Worm (Caenorhabditis elegans) whole organism, L1 larva: Measurements from ENCODE around the gene clec-208.

Experiments
- C16A3.4 ChIP-seq: fragments of 150-350 bp; optimal IDR thresholded peaks from 2 replicates; lab custom pipeline; 2014; ENCODE audit warnings: missing biosample characterization, missing genetic modification characterization
- F16B12.6 ChIP-seq: fragments of 150-350 bp; optimal IDR thresholded peaks from 2 replicates; lab custom pipeline; 2014; ENCODE audit warnings: missing biosample characterization, missing genetic modification characterization
- Y116A8C.19 ChIP-seq: sonication (generic microtip); optimal IDR thresholded peaks from 2 replicates; lab custom pipeline; 2016; ENCODE audit warnings: missing compliant biosample characterization, missing genetic modification characterization, borderline replicate concordance
- ama-1 ChIP-seq: fragments of 150-350 bp; optimal IDR thresholded peaks from 2 replicates; lab custom pipeline; 2014
- blmp-1 ChIP-seq: fragments of 150-350 bp; optimal IDR thresholded peaks from 2 replicates; lab custom pipeline; 2014; ENCODE audit warnings: missing biosample characterization, missing genetic modification characterization
- ceh-8 ChIP-seq: fragments of 200-800 bp; sonication (Bioruptor generic); optimal IDR thresholded peaks from 2 replicates; lab custom pipeline; 2018; ENCODE audit warnings: mild to moderate bottlenecking, missing genetic modification characterization, moderate library complexity, missing compliant biosample characterization
- ceh-82 ChIP-seq, 3 experiments: fragments of 150-350 bp in 1 of 3; sonication (generic microtip) in 2 of 3; optimal IDR thresholded peaks; 2 replicates each; lab custom pipeline; 2014 to 2017; ENCODE audit warnings: missing biosample characterization in 3 of 3, missing genetic modification characterization in 3 of 3
- ceh-88 ChIP-seq: fragments of 200-800 bp; sonication (Bioruptor generic); IDR thresholded peaks from 2 replicates; pipeline ENCODE4 v1.3.6; 2022; ENCODE audit warnings: missing genetic modification characterization, missing compliant biosample characterization
- ceh-90 ChIP-seq: sonication (generic microtip); optimal IDR thresholded peaks from 2 replicates; lab custom pipeline; 2016; ENCODE audit warnings: missing genetic modification characterization, missing compliant biosample characterization
- ces-1 ChIP-seq: fragments of 150-350 bp; optimal IDR thresholded peaks from 2 replicates; lab custom pipeline; 2014; ENCODE audit warnings: missing biosample characterization, missing genetic modification reagents, missing genetic modification characterization
- dpl-1 ChIP-seq, 3 experiments: fragments of 150-350 bp in 2 of 3; sonication (generic microtip) in 1 of 3; optimal IDR thresholded peaks; 2 replicates each; lab custom pipeline; 2014 to 2017; ENCODE audit warnings: missing biosample characterization in 3 of 3, missing genetic modification characterization in 3 of 3, missing genetic modification reagents in 3 of 3
- dsc-1 ChIP-seq: sonication (generic microtip); optimal IDR thresholded peaks from 2 replicates; lab custom pipeline; 2016; ENCODE audit warnings: mild to moderate bottlenecking, missing genetic modification characterization, missing compliant biosample characterization
- efl-1 ChIP-seq, 4 experiments: fragments of 150-350 bp; optimal IDR thresholded peaks in 3 of 4; peaks in 1 of 4; 1 replicate in 1 of 4; 2 replicates in 3 of 4; lab custom pipeline; 2014; ENCODE audit warnings: missing biosample characterization in 2 of 4, missing genetic modification characterization in 2 of 4, missing genetic modification reagents in 2 of 4
- egl-13 ChIP-seq: sonication (generic microtip); optimal IDR thresholded peaks from 2 replicates; lab custom pipeline; 2016; ENCODE audit warnings: missing genotype, missing genetic modification reagents, missing genetic modification characterization, missing compliant biosample characterization
- egl-27 ChIP-seq, 2 experiments: fragments of 150-350 bp in 1 of 2; sonication (generic microtip); optimal IDR thresholded peaks; 3 replicates each; lab custom pipeline; 2017 to 2018; ENCODE audit warnings: missing biosample characterization in 2 of 2, missing genetic modification characterization in 2 of 2, missing genetic modification reagents in 2 of 2
- fkh-10 ChIP-seq: sonication (generic microtip); optimal IDR thresholded peaks from 2 replicates; lab custom pipeline; 2017; ENCODE audit warnings: missing biosample characterization, missing genetic modification reagents, missing genetic modification characterization
- fkh-4 ChIP-seq: sonication (generic microtip); optimal IDR thresholded peaks from 2 replicates; lab custom pipeline; 2016; ENCODE audit warnings: missing compliant biosample characterization, missing genetic modification characterization, borderline replicate concordance
- fkh-8 ChIP-seq: sonication (generic microtip); optimal IDR thresholded peaks from 2 replicates; lab custom pipeline; 2016; ENCODE audit warnings: mild to moderate bottlenecking, missing genetic modification characterization, missing compliant biosample characterization
- fos-1 ChIP-seq: fragments of 150-350 bp; optimal IDR thresholded peaks from 2 replicates; lab custom pipeline; 2014; ENCODE audit warnings: missing biosample characterization, missing genetic modification characterization
- grh-1 ChIP-seq: fragments of 200-800 bp; sonication (Bioruptor generic); IDR thresholded peaks from 2 replicates; pipeline ENCODE4 v1.3.6; 2022; ENCODE audit warnings: missing genetic modification reagents, missing genetic modification characterization, missing compliant biosample characterization
- hlh-17 ChIP-seq: fragments of 200-800 bp; sonication (Bioruptor generic); optimal IDR thresholded peaks from 2 replicates; lab custom pipeline; 2018; ENCODE audit warnings: missing genetic modification characterization, mild to moderate bottlenecking, missing compliant biosample characterization, moderate library complexity, borderline replicate concordance
- hlh-4 ChIP-seq: sonication (generic microtip); optimal IDR thresholded peaks from 2 replicates; lab custom pipeline; 2016; ENCODE audit warnings: mild to moderate bottlenecking, missing genetic modification characterization, missing compliant biosample characterization
- lin-13 ChIP-seq: fragments of 150-350 bp; optimal IDR thresholded peaks from 2 replicates; lab custom pipeline; 2014; ENCODE audit warnings: missing biosample characterization, missing genetic modification reagents, missing genetic modification characterization
- lin-14 ChIP-seq: fragments of 200-800 bp; sonication (Bioruptor generic); optimal IDR thresholded peaks from 2 replicates; lab custom pipeline; 2018; ENCODE audit warnings: mild to moderate bottlenecking, missing genetic modification characterization, moderate library complexity, missing compliant biosample characterization
- lin-15B ChIP-seq: fragments of 150-350 bp; sonication (generic microtip); optimal IDR thresholded peaks from 3 replicates; lab custom pipeline; 2014; ENCODE audit warnings: missing biosample characterization, missing genetic modification characterization
- lin-35 ChIP-seq, 2 experiments: fragments of 150-350 bp; optimal IDR thresholded peaks; 2 replicates each; lab custom pipeline; 2014; ENCODE audit warnings: missing biosample characterization in 2 of 2, missing genetic modification characterization in 2 of 2, missing genetic modification reagents in 2 of 2
- lsy-2 ChIP-seq, 2 experiments: fragments of 150-350 bp; optimal IDR thresholded peaks; 2 replicates each; lab custom pipeline; 2014; ENCODE audit warnings: missing biosample characterization in 2 of 2, missing genetic modification characterization in 2 of 2
- mdl-1 ChIP-seq, 2 experiments: fragments of 150-350 bp; optimal IDR thresholded peaks; 2 replicates each; lab custom pipeline; 2014 to 2017; ENCODE audit warnings: missing biosample characterization in 2 of 2, missing genetic modification characterization in 2 of 2, inconsistent platforms in 1 of 2
- mef-2 ChIP-seq: fragments of 150-350 bp; optimal IDR thresholded peaks from 2 replicates; lab custom pipeline; 2014; ENCODE audit warnings: missing biosample characterization, missing genetic modification characterization
- nhr-12 ChIP-seq: sonication (generic microtip); optimal IDR thresholded peaks from 2 replicates; lab custom pipeline; 2017; ENCODE audit warnings: missing biosample characterization, missing genetic modification characterization
- nhr-19 ChIP-seq: fragments of 200-800 bp; sonication (Bioruptor generic); conservative IDR thresholded peaks from 2 replicates; pipeline ENCODE4 v1.3.6; 2022; ENCODE audit warnings: missing genetic modification characterization, missing compliant biosample characterization
- nhr-20 ChIP-seq: sonication (generic microtip); optimal IDR thresholded peaks from 2 replicates; lab custom pipeline; 2016; ENCODE audit warnings: mild to moderate bottlenecking, missing genetic modification characterization, missing compliant biosample characterization
- nhr-237 ChIP-seq: fragments of 150-350 bp; optimal IDR thresholded peaks from 2 replicates; lab custom pipeline; 2014; ENCODE audit warnings: missing biosample characterization, missing genetic modification characterization
- nhr-28 ChIP-seq: fragments of 150-350 bp; optimal IDR thresholded peaks from 2 replicates; lab custom pipeline; 2014; ENCODE audit warnings: missing biosample characterization, missing genetic modification characterization
- nhr-71 ChIP-seq: sonication (generic microtip); optimal IDR thresholded peaks from 2 replicates; lab custom pipeline; 2016; ENCODE audit warnings: mild to moderate bottlenecking, missing genetic modification characterization, moderate library complexity, missing compliant biosample characterization
- nhr-76 ChIP-seq: sonication (generic microtip); optimal IDR thresholded peaks from 2 replicates; lab custom pipeline; 2017; ENCODE audit warnings: missing biosample characterization, missing genetic modification characterization
- nhr-77 ChIP-seq: fragments of 150-350 bp; optimal IDR thresholded peaks from 2 replicates; lab custom pipeline; 2014; ENCODE audit warnings: missing biosample characterization, missing genetic modification characterization
- nhr-84 ChIP-seq: sonication (generic microtip); optimal IDR thresholded peaks from 2 replicates; lab custom pipeline; 2017; ENCODE audit warnings: missing biosample characterization, missing genetic modification characterization
- nhr-90 ChIP-seq: sonication (generic microtip); optimal IDR thresholded peaks from 2 replicates; lab custom pipeline; 2016; ENCODE audit warnings: mild to moderate bottlenecking, missing genetic modification characterization, missing compliant biosample characterization; ENCODE audit not compliant: poor library complexity
- pqm-1 ChIP-seq: sonication (generic microtip); optimal IDR thresholded peaks from 3 replicates; lab custom pipeline; 2017; ENCODE audit warnings: missing biosample characterization, missing genetic modification characterization
- rnt-1 ChIP-seq: sonication (generic microtip); optimal IDR thresholded peaks from 2 replicates; lab custom pipeline; 2016; ENCODE audit warnings: mild to moderate bottlenecking, missing genetic modification characterization, moderate library complexity, missing compliant biosample characterization
- skn-1 ChIP-seq: fragments of 150-350 bp; optimal IDR thresholded peaks from 2 replicates; lab custom pipeline; 2014; ENCODE audit warnings: missing biosample characterization, missing genetic modification characterization
- snpc-4 ChIP-seq: fragments of 150-350 bp; optimal IDR thresholded peaks from 2 replicates; lab custom pipeline; 2014; ENCODE audit warnings: missing biosample characterization, missing genetic modification characterization
- sox-4 ChIP-seq: sonication (generic microtip); optimal IDR thresholded peaks from 2 replicates; lab custom pipeline; 2016; ENCODE audit warnings: missing genetic modification characterization, missing compliant biosample characterization
- sptf-1 ChIP-seq: fragments of 150-350 bp; optimal IDR thresholded peaks from 2 replicates; lab custom pipeline; 2014; ENCODE audit warnings: missing biosample characterization, missing genetic modification characterization
- sup-37 ChIP-seq: fragments of 200-800 bp; sonication (Bioruptor generic); optimal IDR thresholded peaks from 2 replicates; lab custom pipeline; 2018; ENCODE audit warnings: mild to moderate bottlenecking, missing genetic modification characterization, missing compliant biosample characterization
- tlp-1 ChIP-seq: fragments of 150-350 bp; optimal IDR thresholded peaks from 2 replicates; lab custom pipeline; 2014; ENCODE audit warnings: missing biosample characterization, missing genetic modification characterization
- unc-130 ChIP-seq: fragments of 150-350 bp; optimal IDR thresholded peaks from 2 replicates; lab custom pipeline; 2017; ENCODE audit warnings: missing biosample characterization, missing genetic modification characterization, inconsistent platforms
- unc-62 ChIP-seq: fragments of 150-350 bp; optimal IDR thresholded peaks from 2 replicates; lab custom pipeline; 2014; ENCODE audit warnings: missing biosample characterization, missing genetic modification reagents, missing genetic modification characterization
- unc-98 ChIP-seq: fragments of 200-800 bp; sonication (Bioruptor generic); IDR thresholded peaks from 2 replicates; pipeline ENCODE4 v1.3.6; 2022; ENCODE audit warnings: missing genetic modification characterization, missing compliant biosample characterization
- vab-15 ChIP-seq: sonication (generic microtip); optimal IDR thresholded peaks from 2 replicates; lab custom pipeline; 2017; ENCODE audit warnings: missing genotype, mild to moderate bottlenecking, missing genetic modification characterization, missing compliant biosample characterization
- ztf-11 ChIP-seq, 2 experiments: sonication (generic microtip); optimal IDR thresholded peaks; 2 replicates each; lab custom pipeline; 2016 to 2017; ENCODE audit warnings: missing genetic modification characterization in 2 of 2, missing biosample characterization in 1 of 2, missing compliant biosample characterization in 1 of 2
- ztf-4 ChIP-seq: fragments of 150-350 bp; optimal IDR thresholded peaks from 2 replicates; lab custom pipeline; 2014; ENCODE audit warnings: missing biosample characterization, missing genetic modification characterization

Gene clec-208

DNA sequence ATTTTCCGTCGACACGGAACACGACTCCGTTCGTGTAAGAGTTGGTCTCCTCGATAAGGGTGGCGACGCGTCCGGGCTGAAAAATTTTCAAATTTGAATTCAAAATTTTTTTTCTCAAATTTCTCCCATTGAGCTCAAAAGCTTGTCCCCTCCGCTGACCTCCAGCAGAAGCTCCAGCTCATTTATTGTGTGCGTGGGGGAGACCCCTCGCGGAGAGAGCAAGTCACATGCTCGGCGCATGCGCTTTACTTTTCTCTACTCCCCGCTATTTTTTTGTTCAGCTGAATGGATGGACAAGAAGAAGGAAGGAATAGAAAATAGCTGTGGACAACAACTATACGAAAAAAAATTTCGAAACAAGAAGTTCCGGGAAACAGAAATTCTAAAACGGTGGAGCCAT, 35.8 kb downstream of the clec-208 start (continued):
- TF ChIP-seq blmp-1 (tag; lab: Kevin White, UChicago) (no peak), snpc-4 (tag; lab: Kevin White, UChicago) (peak; percentile 2), unc-98 (GFP tag; lab: Robert Waterston, UW) (no peak), lin-14 (peak; percentile 99), ces-1 (GFP tag; lab: Kevin White, UChicago) (no peak), nhr-84 (tag; lab: Kevin White, UChicago) (no peak), dsc-1 (tag; lab: Kevin White, UChicago) (peak; percentile 64), fkh-4 (tag; lab: Kevin White, UChicago) (no peak), ceh-8 (GFP tag; lab: Kevin White, UChicago) (no peak), egl-27 (tag; optimal IDR thresholded peaks at IDR 0.05; lab: Kevin White, UChicago) (no peak), nhr-19 (peak; percentile 73), nhr-12 (tag; lab: Kevin White, UChicago) (no peak), sox-4 (peak; percentile 42), hlh-17 (GFP tag; lab: Kevin White, UChicago) (no peak), vab-15 (tag; lab: Kevin White, UChicago) (no peak), unc-62 (GFP tag; lab: Kevin White, UChicago) (no peak), nhr-77 (tag; lab: Kevin White, UChicago) (no peak), ceh-90 (tag; lab: Kevin White, UChicago) (no peak), lin-15B (tag; lab: Kevin White, UChicago) (no peak), unc-130 (no peak), F16B12.6 (no peak), ceh-88 (GFP tag; lab: Robert Waterston, UW) (no peak), sptf-1 (no peak), rnt-1 (tag; lab: Kevin White, UChicago) (peak; percentile 64), lin-35 (GFP tag; optimal IDR thresholded peaks at IDR 0.05; lab: Kevin White, UChicago) (peak; percentile 26 to 48), grh-1 (GFP tag; lab: Robert Waterston, UW) (no peak), ztf-4 (tag; lab: Kevin White, UChicago) (no peak), pqm-1 (tag; lab: Kevin White, UChicago) (no peak), Y116A8C.19 (tag; lab: Kevin White, UChicago) (no peak), lin-13 (GFP tag; lab: Kevin White, UChicago) (peak; percentile 36), tlp-1 (no peak), nhr-237 (no peak), ama-1 (lab: Kevin White, UChicago) (no peak), hlh-4 (no peak), sup-37 (GFP tag; lab: Kevin White, UChicago) (no peak), nhr-20 (tag; lab: Kevin White, UChicago) (peak; percentile 64), fos-1 (no peak), fkh-10 (GFP tag; lab: Kevin White, UChicago) (peak; percentile 76), ztf-11 (tag; optimal IDR thresholded peaks at IDR 0.05; lab: Kevin White, UChicago) (peak in 1 of 2 experiments; percentile 19), fkh-8 (peak; percentile 86), nhr-76 (tag; lab: Kevin White, UChicago) (no peak), efl-1 (optimal IDR thresholded peaks at IDR 0.05; lab: Kevin White, UChicago) (peak; percentile 35 to 44), efl-1 (GFP tag; optimal IDR thresholded peaks at IDR 0.05 in 1 of 2; lab: Kevin White, UChicago) (peak in 1 of 2 experiments; percentile 50)

DNA sequence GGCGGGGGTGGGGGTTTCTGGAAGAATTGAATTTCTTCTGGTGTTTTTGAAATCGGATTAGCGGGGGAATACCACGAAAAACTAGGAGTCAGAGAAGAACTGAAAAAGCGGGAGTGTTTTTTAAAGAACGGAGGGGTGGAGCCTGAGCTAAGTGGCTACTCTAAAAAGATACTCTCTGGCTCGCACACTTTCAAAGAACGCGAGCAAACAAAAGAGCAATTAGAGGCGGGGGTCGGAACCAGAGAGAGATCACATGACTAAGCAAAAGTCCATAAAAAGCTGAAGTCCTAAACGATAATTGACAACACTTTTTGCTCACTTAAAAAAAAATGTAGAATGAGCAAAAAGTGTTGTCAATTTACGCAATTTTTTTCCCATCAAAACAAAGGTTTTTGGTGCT, 36.6 kb downstream of the clec-208 start:
- TF ChIP-seq egl-13: no peak
- peak in 1 of 3 experiments; percentile 7 for TF ChIP-seq dpl-1 (GFP tag; optimal IDR thresholded peaks at IDR 0.05; lab: Kevin White, UChicago)
- peak; percentile 9 to 18 for TF ChIP-seq lsy-2 (tag; optimal IDR thresholded peaks at IDR 0.05; lab: Kevin White, UChicago)
- TF ChIP-seq ama-1 (lab: Kevin White, UChicago): no peak
- peak; percentile 51 for TF ChIP-seq nhr-71 (tag; lab: Kevin White, UChicago)
- TF ChIP-seq nhr-28 (tag; lab: Kevin White, UChicago): no peak
- TF ChIP-seq lin-14: peak; percentile 92
- TF ChIP-seq nhr-76 (tag; lab: Kevin White, UChicago): no peak
- TF ChIP-seq fkh-10 (GFP tag; lab: Kevin White, UChicago): no peak
- no peak for TF ChIP-seq nhr-84 (tag; lab: Kevin White, UChicago)
- TF ChIP-seq dsc-1 (tag; lab: Kevin White, UChicago): peak; percentile 12
- no peak for TF ChIP-seq hlh-4
- TF ChIP-seq ceh-82 (tag; optimal IDR thresholded peaks at IDR 0.05; lab: Kevin White, UChicago): peak in 1 of 3 experiments; percentile 8
- no peak for TF ChIP-seq mef-2 (tag; lab: Kevin White, UChicago)
- no peak for TF ChIP-seq C16A3.4 (tag; lab: Kevin White, UChicago)
- TF ChIP-seq skn-1 (tag; lab: Kevin White, UChicago): no peak
- TF ChIP-seq mdl-1 (tag; optimal IDR thresholded peaks at IDR 0.05; lab: Kevin White, UChicago): no peak
- no peak for TF ChIP-seq nhr-90 (tag; lab: Kevin White, UChicago)
- TF ChIP-seq rnt-1 (tag; lab: Kevin White, UChicago): peak; percentile 10
